Worm (Caenorhabditis elegans): ENCODE results near the gene F58B4.6.

F58B4.6 gene

ce11 chrV:10970070-10970469 is 45.2 kb downstream of the F58B4.6 start, which contains the start of gene F17C11.22:
TSS of gene F17C11.22 (minus strand) at chrV:10970170.
- no peak for TF ChIP-seq elt-1 (tag; optimal IDR thresholded peaks at IDR 0.05; ENCODE audit: borderline replicate concordance, insufficient read depth)
- TF ChIP-seq mab-5 (tag; optimal IDR thresholded peaks at IDR 0.05) = no peak
- no peak for TF ChIP-seq elt-3 (tag; optimal IDR thresholded peaks at IDR 0.05)
- TF ChIP-seq nhr-2 (tag; optimal IDR thresholded peaks at IDR 0.05) = no peak
- TF ChIP-seq unc-62 (GFP tag; optimal IDR thresholded peaks at IDR 0.05) = no peak
- TF ChIP-seq drap-1 (GFP tag; optimal IDR thresholded peaks at IDR 0.05) = no peak
- TF ChIP-seq M03D4.4 (tag; optimal IDR thresholded peaks at IDR 0.05) = no peak
- no peak for TF ChIP-seq pha-4 (tag; optimal IDR thresholded peaks at IDR 0.05)
- no peak for TF ChIP-seq ces-1 (GFP tag; optimal IDR thresholded peaks at IDR 0.05)
- no peak for TF ChIP-seq ztf-11 (tag; optimal IDR thresholded peaks at IDR 0.05)
- no peak for TF ChIP-seq sptf-1 (tag; optimal IDR thresholded peaks at IDR 0.05)

ce11 chrV:10970930-10971329 is 46.1 kb downstream of the F58B4.6 start:
- TF ChIP-seq nhr-28 (tag; optimal IDR thresholded peaks at IDR 0.05) = no peak
- TF ChIP-seq ceh-39 (tag; optimal IDR thresholded peaks at IDR 0.05) = no peak
- no peak for TF ChIP-seq sem-2 (GFP tag; optimal IDR thresholded peaks at IDR 0.05)
- TF ChIP-seq ceh-43 (GFP tag; optimal IDR thresholded peaks at IDR 0.05) = no peak

DNA sequence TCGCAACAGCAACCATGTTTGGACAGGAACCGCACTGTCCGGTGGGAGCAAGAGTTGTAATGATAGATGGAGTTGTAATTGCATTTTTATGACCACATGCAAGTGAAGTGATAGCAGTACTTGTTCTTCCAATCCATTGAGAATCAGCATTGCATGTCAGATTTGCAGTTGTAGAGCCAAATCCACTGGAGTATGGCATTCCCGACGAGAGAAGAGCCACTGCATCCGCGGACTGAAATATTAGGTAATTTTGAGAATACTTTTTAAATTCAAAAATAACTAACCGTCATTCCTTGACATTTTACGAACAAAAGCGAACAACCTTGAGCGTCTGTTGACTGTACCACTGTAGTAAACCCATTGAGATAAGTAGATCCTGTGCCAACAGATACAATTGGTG is 50.3 kb downstream of the F58B4.6 start:
- TF ChIP-seq mab-5 (tag; optimal IDR thresholded peaks at IDR 0.05) (no peak), bed-3 (GFP tag; optimal IDR thresholded peaks at IDR 0.05) (no peak), elt-3 (tag; optimal IDR thresholded peaks at IDR 0.05) (no peak), flh-1 (GFP tag; optimal IDR thresholded peaks at IDR 0.05) (no peak)

Measured in whole organism, mixed stage, embryonic.